Worm (Caenorhabditis elegans): ENCODE data around the gene math-33.

math-33 gene

DNA sequence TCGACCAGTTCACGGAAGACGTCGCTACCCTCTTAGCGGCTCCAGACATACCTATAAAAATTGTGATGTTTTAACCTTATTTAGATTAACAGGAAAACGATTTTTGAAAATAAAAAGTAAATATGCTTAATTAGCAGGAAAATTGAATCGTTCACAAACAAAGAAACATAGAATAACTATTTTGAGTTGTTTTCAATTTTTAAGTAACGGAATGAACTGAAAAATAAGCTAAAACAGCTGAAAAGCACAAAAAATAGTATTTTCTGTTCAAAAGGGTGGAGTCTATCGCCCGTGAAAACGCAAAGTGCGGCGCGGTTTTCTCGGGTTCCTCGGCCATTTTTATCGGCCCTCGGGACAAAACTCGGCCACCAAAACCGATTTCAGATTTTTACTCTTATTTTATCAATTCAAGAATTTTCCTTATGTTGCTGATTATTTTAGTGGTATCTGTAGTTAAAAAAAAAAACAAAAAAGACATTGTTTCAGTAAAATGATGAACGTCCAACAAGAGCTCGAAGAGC lies 10.2 kb downstream of the math-33 start, which contains the start of the genes atp-5 and lmtr-3 (continued):
- TF ChIP-seq ceh-19 (GFP tag; optimal IDR thresholded peaks at IDR 0.05) (no peak), ceh-14 (tag; optimal IDR thresholded peaks at IDR 0.05) (no peak), syd-9 (tag; optimal IDR thresholded peaks at IDR 0.05) (no peak), eyg-1 (tag; optimal IDR thresholded peaks at IDR 0.05) (no peak), fkh-10 (GFP tag; optimal IDR thresholded peaks at IDR 0.05) (no peak), zip-5 (tag; optimal IDR thresholded peaks at IDR 0.05) (peak; percentile 74), elt-2 (tag; optimal IDR thresholded peaks at IDR 0.05) (peak; percentile 60), pha-4 (tag; optimal IDR thresholded peaks at IDR 0.05) (no peak), C38D4.7 (GFP tag; optimal IDR thresholded peaks at IDR 0.05) (no peak), lin-11 (tag; optimal IDR thresholded peaks at IDR 0.05) (no peak), ceh-31 (tag; optimal IDR thresholded peaks at IDR 0.05) (peak; percentile 97), nfya-1 (tag; optimal IDR thresholded peaks at IDR 0.05) (peak; percentile 39), pqm-1 (tag; optimal IDR thresholded peaks at IDR 0.05) (peak; percentile 8), sdc-2 (tag; optimal IDR thresholded peaks at IDR 0.05) (no peak)

DNA sequence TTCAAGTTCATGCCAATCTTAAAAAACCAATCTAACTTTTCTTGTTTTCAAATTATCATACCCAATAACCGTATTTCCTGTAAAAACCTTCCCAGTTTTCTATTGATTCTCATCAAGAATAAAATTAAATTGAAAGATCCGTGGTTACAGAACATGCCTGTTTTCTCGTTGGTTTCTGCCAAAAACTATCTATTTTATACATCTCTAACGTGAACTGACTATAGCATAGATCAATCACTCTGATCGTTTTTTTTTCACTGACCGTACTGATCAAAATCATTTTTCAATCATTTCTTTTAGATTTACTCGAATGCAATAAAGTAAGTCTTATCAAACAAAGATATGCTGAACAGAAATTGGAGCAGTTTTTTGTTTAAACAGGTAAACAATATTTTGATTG lies 11.2 kb downstream of the math-33 start, which contains the start of gene C06H2.2:
C06H2.2 (plus strand) TSS at position 301 of the 400 bp plus-strand sequence.
- TF ChIP-seq ceh-22 (tag; optimal IDR thresholded peaks at IDR 0.05) = no peak
- TF ChIP-seq K09A11.1 (tag; optimal IDR thresholded peaks at IDR 0.05; ENCODE audit: insufficient read depth) = no peak
- TF ChIP-seq tbx-2 (tag; optimal IDR thresholded peaks at IDR 0.05) = no peak
- TF ChIP-seq rnt-1 (tag; optimal IDR thresholded peaks at IDR 0.05) = no peak
- TF ChIP-seq unc-55 (GFP tag; optimal IDR thresholded peaks at IDR 0.05) = no peak

DNA sequence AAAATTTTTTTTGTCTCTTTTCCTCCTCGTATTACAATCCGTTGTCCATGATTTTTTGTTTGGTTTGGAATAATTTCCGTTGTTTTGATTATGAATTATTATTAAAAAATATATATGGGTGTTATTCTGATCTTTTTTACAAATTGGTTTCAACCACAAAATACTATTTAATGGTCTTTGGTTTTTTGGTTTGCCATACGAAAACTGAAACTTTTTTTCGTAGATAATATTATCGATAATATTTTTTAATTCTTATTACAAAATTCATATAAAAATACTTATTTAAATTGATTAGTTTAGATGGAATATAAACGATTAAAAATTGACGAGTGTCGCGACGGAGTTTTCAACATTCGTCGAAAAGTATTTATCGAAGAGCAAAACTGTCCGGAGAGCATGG lies 13.5 kb downstream of the math-33 start, which contains the start of gene jmjd-5:
jmjd-5 (plus strand) TSS at position 301 of the 400 bp plus-strand sequence.
- TF ChIP-seq lim-6 (tag; optimal IDR thresholded peaks at IDR 0.05) = no peak
- TF ChIP-seq K09A11.1 (tag; optimal IDR thresholded peaks at IDR 0.05; ENCODE audit: insufficient read depth) = no peak
- TF ChIP-seq ama-1 (optimal IDR thresholded peaks at IDR 0.05) = no peak
- no peak for TF ChIP-seq pha-2 (tag; optimal IDR thresholded peaks at IDR 0.05)
- TF ChIP-seq npax-4 (tag; optimal IDR thresholded peaks at IDR 0.05) = no peak

DNA sequence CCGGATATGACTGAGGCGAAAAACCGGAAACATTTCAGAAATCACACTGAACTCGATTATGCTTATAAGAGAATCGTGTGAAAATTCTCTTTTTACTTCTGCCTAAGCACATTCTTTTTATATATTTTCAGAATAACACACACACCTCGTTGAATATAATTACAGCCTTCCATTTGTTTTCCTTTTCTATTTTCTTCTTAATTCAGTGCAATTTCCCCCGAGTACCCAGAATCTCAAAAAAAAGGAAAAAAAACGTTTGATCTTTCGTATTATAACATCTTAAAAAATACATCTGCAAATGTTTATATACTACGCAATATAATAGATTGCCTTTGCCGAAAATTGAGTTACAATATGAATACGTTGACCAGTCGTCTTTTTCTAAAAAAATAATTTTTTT lies 18.1 kb downstream of the math-33 start:
- TF ChIP-seq ceh-9 (tag; optimal IDR thresholded peaks at IDR 0.05) (no peak), hlh-8 (tag; optimal IDR thresholded peaks at IDR 0.05) (no peak), ceh-45 (GFP tag; IDR thresholded peaks at IDR 0.05) (no peak), ama-1 (optimal IDR thresholded peaks at IDR 0.05) (no peak), ref-2 (tag; optimal IDR thresholded peaks at IDR 0.05) (no peak), ceh-48 (tag; optimal IDR thresholded peaks at IDR 0.05) (no peak), ceh-31 (tag; optimal IDR thresholded peaks at IDR 0.05) (no peak), ceh-24 (tag; optimal IDR thresholded peaks at IDR 0.05) (no peak), tbx-7 (tag; optimal IDR thresholded peaks at IDR 0.05) (no peak)

DNA sequence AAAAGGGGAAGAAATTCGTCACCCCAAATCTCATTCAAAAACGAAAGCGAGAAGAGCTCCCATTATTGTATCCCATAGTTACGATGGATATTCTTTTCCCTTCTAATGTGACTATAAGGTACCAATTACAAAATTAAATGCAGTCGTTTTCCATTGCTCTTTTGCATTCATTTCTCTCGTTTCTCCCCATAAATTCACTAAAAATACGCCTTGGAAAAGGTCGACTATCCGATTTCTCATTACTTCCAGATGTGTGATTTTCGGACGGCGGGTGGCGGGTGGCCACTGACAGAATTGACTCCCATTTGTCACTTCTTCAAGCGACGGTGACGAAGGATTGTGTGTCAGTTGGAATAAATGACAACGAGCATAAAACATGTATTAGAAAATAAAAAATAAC lies 19.8 kb downstream of the math-33 start:
- peak; percentile 15 for TF ChIP-seq hlh-8 (tag; optimal IDR thresholded peaks at IDR 0.05)
- TF ChIP-seq elt-2 (tag; optimal IDR thresholded peaks at IDR 0.05) = no peak

DNA sequence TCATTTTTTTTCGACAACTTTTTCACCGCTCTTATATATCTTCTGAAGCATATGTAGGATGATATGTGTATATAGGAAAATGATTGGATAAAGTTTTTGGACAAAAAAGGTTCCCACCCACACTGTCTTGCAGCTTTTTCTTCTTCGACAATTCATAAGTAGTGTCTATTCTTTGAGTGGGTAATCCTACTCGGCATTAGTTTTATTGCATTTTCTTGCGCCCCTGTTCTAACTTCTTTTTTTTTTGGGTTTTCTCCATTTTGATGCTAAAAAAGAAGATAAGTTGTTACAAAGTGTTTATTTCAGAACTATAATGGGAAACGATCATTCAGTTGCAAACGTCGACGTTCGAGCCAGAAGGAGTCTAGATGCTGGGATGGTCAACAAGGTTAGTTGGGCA lies 20.6 kb downstream of the math-33 start, which contains the start of gene glb-3:
glb-3 (plus strand) TSS at position 301 of the 400 bp plus-strand sequence.
- TF ChIP-seq fkh-10 (GFP tag; optimal IDR thresholded peaks at IDR 0.05) (no peak), C38D4.7 (GFP tag; optimal IDR thresholded peaks at IDR 0.05) (no peak), ztf-16 (tag; optimal IDR thresholded peaks at IDR 0.05) (no peak)
